Worm (Caenorhabditis elegans) whole organism, L4 larva: ENCODE results near the gene vamp-8.

Experiments
- F44E2.7 ChIP-seq: fragments of 200-800 bp; sonication (Bioruptor generic); IDR thresholded peaks from 2 replicates; pipeline ENCODE4 v2.1.2; 2022; ENCODE audit warnings: missing genetic modification characterization, missing compliant biosample characterization
- T20F7.1 ChIP-seq: fragments of 200-800 bp; sonication (Bioruptor generic); optimal IDR thresholded peaks from 2 replicates; lab custom pipeline; 2018; ENCODE audit warnings: mild to moderate bottlenecking, missing genetic modification characterization, missing compliant biosample characterization
- Y5F2A.4 ChIP-seq: fragments of 200-800 bp; sonication (Bioruptor generic); optimal IDR thresholded peaks from 2 replicates; lab custom pipeline; 2018; ENCODE audit warnings: mild to moderate bottlenecking, missing genetic modification characterization, missing compliant biosample characterization
- ama-1 ChIP-seq: fragments of 150-350 bp; optimal IDR thresholded peaks from 2 replicates; lab custom pipeline; 2014; ENCODE audit warnings: inconsistent platforms, mixed read lengths
- arid-1 ChIP-seq: fragments of 200-800 bp; sonication (Bioruptor generic); conservative IDR thresholded peaks from 2 replicates; pipeline ENCODE4 v1.3.6; 2022; ENCODE audit warnings: missing genetic modification reagents, missing genetic modification characterization, missing compliant biosample characterization
- attf-4 ChIP-seq: sonication (generic microtip); optimal IDR thresholded peaks from 3 replicates; lab custom pipeline; 2017; ENCODE audit warnings: missing biosample characterization, missing genetic modification characterization
- ceh-20 ChIP-seq: fragments of 200-800 bp; sonication (Bioruptor generic); IDR thresholded peaks from 2 replicates; pipeline ENCODE4 v1.3.6; 2022; ENCODE audit warnings: missing genetic modification reagents, missing genetic modification characterization, missing compliant biosample characterization
- ceh-32 ChIP-seq: sonication (generic microtip); optimal IDR thresholded peaks from 2 replicates; lab custom pipeline; 2016; ENCODE audit warnings: mild to moderate bottlenecking, missing genetic modification characterization, missing compliant biosample characterization; ENCODE audit not compliant: poor library complexity
- ceh-62 ChIP-seq: sonication (generic microtip); optimal IDR thresholded peaks from 2 replicates; lab custom pipeline; 2017; ENCODE audit warnings: missing biosample characterization, missing genetic modification characterization
- ceh-82 ChIP-seq: sonication (generic microtip); optimal IDR thresholded peaks from 2 replicates; lab custom pipeline; 2017; ENCODE audit warnings: missing biosample characterization, missing genetic modification characterization
- ces-1 ChIP-seq: fragments of 150-350 bp; sonication (generic microtip); optimal IDR thresholded peaks from 4 replicates; lab custom pipeline; 2014; ENCODE audit warnings: missing biosample characterization, missing genetic modification reagents, missing genetic modification characterization
- cey-2 ChIP-seq: sonication (generic microtip); optimal IDR thresholded peaks from 3 replicates; lab custom pipeline; 2017; ENCODE audit warnings: missing genetic modification characterization, mild to moderate bottlenecking, missing compliant biosample characterization, antibody characterized with exemption, borderline replicate concordance; ENCODE audit not compliant: insufficient read depth
- daf-12 ChIP-seq: fragments of 150-350 bp; optimal IDR thresholded peaks from 2 replicates; lab custom pipeline; 2014; ENCODE audit warnings: missing biosample characterization, missing genetic modification reagents, missing genetic modification characterization
- daf-16 ChIP-seq, 3 experiments: sonication (generic microtip); optimal IDR thresholded peaks; 2 replicates each; lab custom pipeline; 2016 to 2017; ENCODE audit warnings: missing genetic modification characterization in 3 of 3, missing genetic modification reagents in 3 of 3, mild to moderate bottlenecking in 2 of 3, missing compliant biosample characterization in 2 of 3, missing biosample characterization in 1 of 3, moderate library complexity in 1 of 3
- daf-8 ChIP-seq: fragments of 200-800 bp; sonication (Bioruptor generic); IDR thresholded peaks from 2 replicates; pipeline ENCODE4 v1.3.6; 2022; ENCODE audit warnings: missing genetic modification characterization, missing compliant biosample characterization
- dmd-8 ChIP-seq: fragments of 200-800 bp; sonication (Bioruptor generic); IDR thresholded peaks from 2 replicates; pipeline ENCODE4 v1.3.6; 2022; ENCODE audit warnings: missing genetic modification characterization, missing compliant biosample characterization
- hlh-11 ChIP-seq: fragments of 200-800 bp; sonication (Bioruptor generic); optimal IDR thresholded peaks from 2 replicates; lab custom pipeline; 2018; ENCODE audit warnings: mild to moderate bottlenecking, missing genetic modification characterization, missing compliant biosample characterization
- hmg-1.1 ChIP-seq: fragments of 200-800 bp; sonication (Bioruptor generic); IDR thresholded peaks from 2 replicates; pipeline ENCODE4 v1.3.6; 2022; ENCODE audit warnings: missing genetic modification reagents, missing genetic modification characterization, missing compliant biosample characterization
- jun-1 ChIP-seq: fragments of 150-350 bp; optimal IDR thresholded peaks from 2 replicates; lab custom pipeline; 2014; ENCODE audit warnings: missing biosample characterization, missing genetic modification reagents, missing genetic modification characterization
- lin-38 ChIP-seq: fragments of 200-800 bp; sonication (Bioruptor generic); IDR thresholded peaks from 2 replicates; pipeline ENCODE4 v1.3.6; 2022; ENCODE audit warnings: missing genetic modification reagents, missing genetic modification characterization, missing compliant biosample characterization
- lin-39 ChIP-seq: fragments of 150-350 bp; optimal IDR thresholded peaks from 2 replicates; lab custom pipeline; 2014; ENCODE audit warnings: missing biosample characterization, missing genetic modification reagents, missing genetic modification characterization
- lsy-2 ChIP-seq, 2 experiments: fragments of 150-350 bp in 1 of 2; sonication (generic microtip) in 1 of 2; optimal IDR thresholded peaks; 2 replicates each; lab custom pipeline; 2014 to 2017; ENCODE audit warnings: missing biosample characterization in 2 of 2, missing genetic modification characterization in 2 of 2
- madf-9 ChIP-seq: fragments of 200-800 bp; sonication (Bioruptor generic); conservative IDR thresholded peaks from 2 replicates; pipeline ENCODE4 v1.3.6; 2022; ENCODE audit warnings: missing genetic modification reagents, missing genetic modification characterization, missing compliant biosample characterization
- mdt-29 ChIP-seq: fragments of 200-800 bp; sonication (Bioruptor generic); IDR thresholded peaks from 2 replicates; pipeline ENCODE4 v1.3.6; 2022; ENCODE audit warnings: missing genetic modification reagents, missing genetic modification characterization, missing compliant biosample characterization
- mes-2 ChIP-seq: sonication (generic microtip); optimal IDR thresholded peaks from 2 replicates; lab custom pipeline; 2016; ENCODE audit warnings: missing genotype, mild to moderate bottlenecking, missing genetic modification characterization, missing compliant biosample characterization; ENCODE audit not compliant: poor library complexity, severe bottlenecking
- nhr-25 ChIP-seq: sonication (generic microtip); optimal IDR thresholded peaks from 2 replicates; lab custom pipeline; 2017; ENCODE audit warnings: missing genetic modification characterization, mild to moderate bottlenecking, missing compliant biosample characterization, antibody characterized with exemption, moderate library complexity, borderline replicate concordance; ENCODE audit not compliant: insufficient read depth
- nhr-42 ChIP-seq: fragments of 200-800 bp; sonication (Bioruptor generic); IDR thresholded peaks from 2 replicates; pipeline ENCODE4 v1.3.6; 2022; ENCODE audit warnings: missing genetic modification characterization, missing compliant biosample characterization
- nhr-6 ChIP-seq: fragments of 150-350 bp; optimal IDR thresholded peaks from 2 replicates; lab custom pipeline; 2014; ENCODE audit warnings: missing biosample characterization, missing genetic modification characterization
- nhr-76 ChIP-seq: fragments of 150-350 bp; optimal IDR thresholded peaks from 2 replicates; lab custom pipeline; 2014; ENCODE audit warnings: missing biosample characterization, missing genetic modification characterization
- php-3 ChIP-seq: fragments of 200-800 bp; sonication (Bioruptor generic); IDR thresholded peaks from 2 replicates; pipeline ENCODE4 v1.3.6; 2022; ENCODE audit warnings: missing genetic modification reagents, missing genetic modification characterization, missing compliant biosample characterization
- rbr-2 ChIP-seq: sonication (generic microtip); optimal IDR thresholded peaks from 2 replicates; lab custom pipeline; 2016; ENCODE audit warnings: missing genotype, missing genetic modification characterization, missing compliant biosample characterization
- set-16 ChIP-seq: fragments of 200-800 bp; sonication (Bioruptor generic); IDR thresholded peaks from 2 replicates; pipeline ENCODE4 v1.3.6; 2022; ENCODE audit warnings: missing genetic modification reagents, missing genetic modification characterization, missing compliant biosample characterization
- skn-1 ChIP-seq: fragments of 150-350 bp; optimal IDR thresholded peaks from 2 replicates; lab custom pipeline; 2014; ENCODE audit warnings: missing biosample characterization, missing genetic modification characterization
- snpc-1.2 ChIP-seq: fragments of 200-800 bp; sonication (Bioruptor generic); IDR thresholded peaks from 2 replicates; pipeline ENCODE4 v1.3.6; 2022; ENCODE audit warnings: missing genetic modification reagents, missing genetic modification characterization, missing compliant biosample characterization
- spr-3 ChIP-seq: fragments of 200-800 bp; sonication (Bioruptor generic); optimal IDR thresholded peaks from 2 replicates; lab custom pipeline; 2018; ENCODE audit warnings: mild to moderate bottlenecking, missing genetic modification characterization, missing compliant biosample characterization
- unc-39 ChIP-seq: sonication (generic microtip); optimal IDR thresholded peaks from 2 replicates; lab custom pipeline; 2017; ENCODE audit warnings: missing biosample characterization, missing genetic modification characterization
- unc-62 ChIP-seq, 3 experiments: fragments of 150-350 bp in 1 of 3; sonication (generic microtip); optimal IDR thresholded peaks in 2 of 3; peaks in 1 of 3; 1 replicate in 1 of 3; 2 replicates in 2 of 3; lab custom pipeline; 2014 to 2017; ENCODE audit warnings: missing biosample characterization in 3 of 3, missing genetic modification characterization in 3 of 3, missing genetic modification reagents in 3 of 3, missing genotype in 1 of 3
- vab-7 ChIP-seq: fragments of 200-800 bp; sonication (Bioruptor generic); IDR thresholded peaks from 2 replicates; pipeline ENCODE4 v1.3.6; 2022; ENCODE audit warnings: missing genetic modification reagents, missing genetic modification characterization, missing compliant biosample characterization
- zag-1 ChIP-seq: fragments of 150-350 bp; optimal IDR thresholded peaks from 2 replicates; lab custom pipeline; 2014; ENCODE audit warnings: missing biosample characterization, missing genetic modification characterization
- zip-2 ChIP-seq: fragments of 150-350 bp; optimal IDR thresholded peaks from 2 replicates; lab custom pipeline; 2014; ENCODE audit warnings: missing biosample characterization, missing genetic modification characterization
- ztf-7 ChIP-seq: fragments of 150-350 bp; optimal IDR thresholded peaks from 2 replicates; lab custom pipeline; 2014; ENCODE audit warnings: missing biosample characterization, missing genetic modification characterization

The vamp-8 gene

DNA sequence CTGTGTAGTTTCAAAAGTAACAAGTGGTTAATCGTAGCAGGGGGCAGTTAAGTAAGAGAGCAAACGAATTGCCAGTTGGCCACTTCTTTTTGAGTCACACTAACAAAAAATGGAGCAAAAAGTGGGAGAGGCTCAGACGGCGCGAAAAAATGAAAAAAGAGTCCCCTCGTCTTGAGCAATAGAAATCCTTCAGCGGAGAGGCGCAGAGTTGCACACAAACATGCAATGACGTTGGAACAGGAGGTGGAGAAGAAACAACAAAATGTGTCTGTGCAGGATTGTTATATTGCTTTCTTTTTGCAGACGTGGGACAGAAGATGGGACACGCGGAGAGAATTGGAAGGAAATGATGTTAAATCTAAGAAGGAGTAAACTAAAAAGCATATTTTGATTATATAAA lies 12.7 kb upstream of the vamp-8 start (continued):
- TF ChIP-seq spr-3 (GFP tag; lab: Kevin White, UChicago) (no peak), daf-16 (GFP tag; optimal IDR thresholded peaks at IDR 0.05; lab: Kevin White, UChicago) (no peak), daf-16 (tag; optimal IDR thresholded peaks at IDR 0.05; lab: Kevin White, UChicago) (no peak), lin-39 (tag; lab: Kevin White, UChicago) (no peak), T20F7.1 (GFP tag; lab: Kevin White, UChicago) (no peak), vab-7 (GFP tag; lab: Robert Waterston, UW) (no peak), ceh-20 (no peak), F44E2.7 (no peak), zip-2 (tag; lab: Kevin White, UChicago) (no peak), attf-4 (tag; lab: Kevin White, UChicago) (no peak), nhr-76 (tag; lab: Kevin White, UChicago) (no peak), mdt-29 (no peak), jun-1 (no peak), rbr-2 (tag; lab: Kevin White, UChicago) (peak; percentile 29), unc-62 (GFP tag; optimal IDR thresholded peaks at IDR 0.05 in 1 of 2; lab: Kevin White, UChicago) (no peak), unc-62 (tag; optimal IDR thresholded peaks at IDR 0.05; lab: Kevin White, UChicago) (no peak), php-3 (GFP tag; lab: Robert Waterston, UW) (no peak), nhr-42 (GFP tag; lab: Robert Waterston, UW) (no peak), mes-2 (tag; lab: Kevin White, UChicago) (no peak), lsy-2 (tag; optimal IDR thresholded peaks at IDR 0.05; lab: Kevin White, UChicago) (peak in 1 of 2 experiments; percentile 61), ztf-7 (tag; lab: Kevin White, UChicago) (no peak), skn-1 (tag; lab: Kevin White, UChicago) (no peak), daf-12 (tag; lab: Kevin White, UChicago) (no peak), unc-39 (no peak), Y5F2A.4 (no peak), ceh-82 (tag; lab: Kevin White, UChicago) (no peak), ceh-32 (tag; lab: Kevin White, UChicago) (no peak), ama-1 (lab: Kevin White, UChicago) (no peak), arid-1 (GFP tag; lab: Robert Waterston, UW) (no peak), cey-2 (tag; lab: Kevin White, UChicago) (no peak), hlh-11 (tag; lab: Kevin White, UChicago) (no peak)

DNA sequence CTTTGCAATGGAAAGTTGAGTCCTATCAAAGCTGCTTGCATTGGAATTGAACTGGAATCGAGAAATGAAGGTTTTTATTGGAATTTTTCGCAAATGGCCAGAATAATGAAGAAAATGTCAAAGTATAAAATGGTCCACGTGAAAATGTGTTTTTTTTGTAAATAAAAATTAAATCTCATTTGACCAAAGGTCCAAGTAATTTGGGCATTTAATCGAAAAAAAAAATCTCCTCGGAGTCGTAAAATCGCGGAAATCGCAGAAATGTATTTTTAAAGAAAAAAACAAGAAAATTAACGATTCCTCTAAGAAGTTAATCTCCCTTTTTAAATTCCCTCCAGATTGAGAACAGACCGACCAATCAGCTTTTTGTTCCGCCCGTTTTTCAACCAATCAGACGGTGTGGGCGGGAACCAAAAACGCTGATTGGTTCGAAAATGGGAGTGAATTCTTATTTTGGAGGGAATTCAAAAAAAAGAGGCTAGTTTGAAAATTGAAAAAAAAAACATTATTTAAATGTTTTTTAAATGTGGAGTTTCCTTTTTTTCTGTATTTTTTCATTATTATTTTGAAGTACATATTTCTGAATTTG lies 11.7 kb upstream of the vamp-8 start, which contains the start of gene prdh-1:
TSS of gene prdh-1 (minus strand) at position 51 of the 589 bp plus-strand sequence.
- TF ChIP-seq ces-1, result no peak
- no peak for TF ChIP-seq hmg-1.1
- no peak for TF ChIP-seq nhr-6 (tag; lab: Kevin White, UChicago)
- TF ChIP-seq snpc-1.2, result no peak
- TF ChIP-seq nhr-25 (tag; lab: Kevin White, UChicago), result no peak
- TF ChIP-seq daf-8, result no peak
- TF ChIP-seq daf-16 (GFP tag; optimal IDR thresholded peaks at IDR 0.05; lab: Kevin White, UChicago), result no peak
- no peak for TF ChIP-seq daf-16 (tag; optimal IDR thresholded peaks at IDR 0.05; lab: Kevin White, UChicago)
- TF ChIP-seq lin-38 (GFP tag; lab: Robert Waterston, UW), result no peak
- no peak for TF ChIP-seq ceh-62 (tag; lab: Kevin White, UChicago)
- TF ChIP-seq unc-39, result no peak
- TF ChIP-seq set-16 (GFP tag; lab: Robert Waterston, UW), result no peak
- no peak for TF ChIP-seq nhr-42 (GFP tag; lab: Robert Waterston, UW)
- no peak for TF ChIP-seq unc-62 (GFP tag; optimal IDR thresholded peaks at IDR 0.05 in 1 of 2; lab: Kevin White, UChicago)
- no peak for TF ChIP-seq unc-62 (tag; optimal IDR thresholded peaks at IDR 0.05; lab: Kevin White, UChicago)
- no peak for TF ChIP-seq dmd-8 (GFP tag; lab: Robert Waterston, UW)
- TF ChIP-seq madf-9 (GFP tag; lab: Robert Waterston, UW), result no peak
- TF ChIP-seq zag-1 (tag; lab: Kevin White, UChicago), result no peak
- TF ChIP-seq ama-1 (lab: Kevin White, UChicago), result no peak
